Worm (Caenorhabditis elegans) whole organism, L3 larva: ENCODE data around the gene arrd-5.

Experiments
- daf-12 ChIP-seq: fragments of 150-350 bp; optimal IDR thresholded peaks from 2 replicates; lab custom pipeline; 2014; ENCODE audit warnings: missing biosample characterization, missing genetic modification reagents, missing genetic modification characterization
- egl-27 ChIP-seq: sonication (generic microtip); optimal IDR thresholded peaks from 4 replicates; lab custom pipeline; 2017; ENCODE audit warnings: missing biosample characterization, missing genetic modification reagents, missing genetic modification characterization
- eor-1 ChIP-seq, 2 experiments: fragments of 150-350 bp; optimal IDR thresholded peaks; 2 replicates each; lab custom pipeline; 2014 to 2018; ENCODE audit warnings: missing biosample characterization in 2 of 2, missing genetic modification characterization in 2 of 2
- jun-1 ChIP-seq: fragments of 150-350 bp; optimal IDR thresholded peaks from 2 replicates; lab custom pipeline; 2014; ENCODE audit warnings: missing biosample characterization, missing genetic modification reagents, missing genetic modification characterization
- lin-15B ChIP-seq: fragments of 150-350 bp; optimal IDR thresholded peaks from 2 replicates; lab custom pipeline; 2014; ENCODE audit warnings: missing biosample characterization, missing genetic modification characterization
- lin-39 ChIP-seq: fragments of 150-350 bp; optimal IDR thresholded peaks from 2 replicates; lab custom pipeline; 2018; ENCODE audit warnings: missing biosample characterization, missing genetic modification reagents, missing genetic modification characterization
- nhr-77 ChIP-seq: fragments of 150-350 bp; optimal IDR thresholded peaks from 2 replicates; lab custom pipeline; 2014; ENCODE audit warnings: missing biosample characterization, missing genetic modification characterization

DNA sequence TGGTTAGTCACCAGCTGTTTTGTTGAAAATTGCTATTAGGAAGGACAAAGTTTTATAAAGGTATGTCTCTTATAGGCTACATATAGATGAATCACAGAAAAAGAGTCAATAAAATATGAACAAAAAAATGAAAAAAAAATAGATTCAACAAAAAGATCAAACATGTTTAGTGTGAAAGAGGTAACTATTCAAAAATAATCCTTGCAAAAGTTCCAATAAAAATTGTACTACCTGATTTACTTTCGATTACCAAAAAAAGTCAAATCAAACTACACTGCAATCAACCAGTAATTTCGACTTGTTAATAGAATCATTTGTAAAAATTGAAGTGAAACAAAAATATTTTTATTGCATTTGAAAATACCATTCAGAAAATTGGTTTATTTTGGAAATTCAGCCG, 15.9 kb downstream of the arrd-5 start, which contains the start of gene ZK938.10:
- no peak for TF ChIP-seq lin-15B (tag; lab: Kevin White, UChicago)
- TF ChIP-seq daf-12 (tag; lab: Kevin White, UChicago) = no peak
- no peak for TF ChIP-seq egl-27 (tag; lab: Kevin White, UChicago)
- TF ChIP-seq eor-1 (tag; optimal IDR thresholded peaks at IDR 0.05; lab: Kevin White, UChicago) = no peak
- no peak for TF ChIP-seq jun-1
- TF ChIP-seq lin-39 = no peak
- TF ChIP-seq nhr-77 (tag; lab: Kevin White, UChicago) = no peak
